Fruit fly (Drosophila melanogaster) Kc167 (cell line): ENCODE measurements around the gene dmt.

ENCODE experiments used
- Sin3A ChIP-seq: fragments of >200 bp; optimal IDR thresholded peaks from 2 replicates; lab custom pipeline; 2018; ENCODE audit warnings: missing external identifiers
- h ChIP-seq: fragments of >200 bp; optimal IDR thresholded peaks from 3 replicates; lab custom pipeline; 2018; ENCODE audit warnings: missing external identifiers
- psq ChIP-seq: fragments of >200 bp; optimal IDR thresholded peaks from 2 replicates; lab custom pipeline; 2017; ENCODE audit warnings: missing external identifiers
- ttk ChIP-seq: sonication (Bioruptor generic); optimal IDR thresholded peaks from 2 replicates; lab custom pipeline; 2017; ENCODE audit warnings: missing external identifiers

dm6 chr3R:9759360-9760191 is 48.6 kb downstream of the dmt start, which contains the start of gene Mpi:
- TF ChIP-seq Sin3A (lab: Kevin White, UChicago) (no peak), ttk (lab: Kevin White, UChicago) (no peak), psq (lab: Kevin White, UChicago) (no peak), h (lab: Kevin White, UChicago) (no peak)
